Worm (Caenorhabditis elegans): ENCODE results near the gene srh-215.

ce11 chrV:16794828-16795354 is 36.9 kb downstream of the srh-215 start, which contains the start of the genes ctps-1 and pus-1:
- TF ChIP-seq lin-13 (GFP tag; optimal IDR thresholded peaks at IDR 0.05) (peak; percentile 61), zag-1 (tag; optimal IDR thresholded peaks at IDR 0.05) (no peak), nhr-237 (tag; optimal IDR thresholded peaks at IDR 0.05) (no peak), nhr-25 (tag; optimal IDR thresholded peaks at IDR 0.05) (peak; percentile 40), snpc-4 (tag; optimal IDR thresholded peaks at IDR 0.05) (peak; percentile 76), nhr-23 (tag; optimal IDR thresholded peaks at IDR 0.05) (no peak), blmp-1 (tag; optimal IDR thresholded peaks at IDR 0.05; ENCODE audit: insufficient read depth) (no peak), ceh-82 (tag; optimal IDR thresholded peaks at IDR 0.05) (no peak), skn-1 (tag; optimal IDR thresholded peaks at IDR 0.05) (no peak), nhr-77 (tag; optimal IDR thresholded peaks at IDR 0.05) (no peak), ceh-16 (tag; optimal IDR thresholded peaks at IDR 0.05) (peak; percentile 22), ztf-11 (tag; optimal IDR thresholded peaks at IDR 0.05) (no peak), mdl-1 (tag; optimal IDR thresholded peaks at IDR 0.05) (no peak)

All from whole organism, L2 larva.